Worm (Caenorhabditis elegans) whole organism, L4 larva: Measurements from ENCODE around the gene irld-7.

ENCODE experiments used
- Y48G9A.11 ChIP-seq: fragments of 200-800 bp; sonication (Bioruptor generic); IDR thresholded peaks from 2 replicates; pipeline ENCODE4 v1.3.6; 2022; ENCODE audit warnings: missing genetic modification reagents, missing genetic modification characterization, missing compliant biosample characterization
- Y75B8A.6 ChIP-seq: fragments of 200-800 bp; sonication (Bioruptor generic); IDR thresholded peaks from 2 replicates; pipeline ENCODE4 v1.3.6; 2022; ENCODE audit warnings: missing genetic modification reagents, missing genetic modification characterization, missing compliant biosample characterization
- ZK337.2 ChIP-seq: fragments of 200-800 bp; sonication (Bioruptor generic); IDR thresholded peaks from 2 replicates; pipeline ENCODE4 v1.3.6; 2022; ENCODE audit warnings: missing genetic modification reagents, missing genetic modification characterization, missing compliant biosample characterization
- aha-1 ChIP-seq: fragments of 150-350 bp; peaks from one replicate; lab custom pipeline; 2014; ENCODE audit warnings: missing biosample characterization, missing genetic modification characterization
- ama-1 ChIP-seq: fragments of 150-350 bp; optimal IDR thresholded peaks from 2 replicates; lab custom pipeline; 2014; ENCODE audit warnings: inconsistent platforms, mixed read lengths
- arid-1 ChIP-seq: fragments of 200-800 bp; sonication (Bioruptor generic); conservative IDR thresholded peaks from 2 replicates; pipeline ENCODE4 v1.3.6; 2022; ENCODE audit warnings: missing genetic modification reagents, missing genetic modification characterization, missing compliant biosample characterization
- ceh-28 ChIP-seq: fragments of 150-350 bp; optimal IDR thresholded peaks from 2 replicates; lab custom pipeline; 2014; ENCODE audit warnings: missing biosample characterization, missing genetic modification reagents, missing genetic modification characterization
- ceh-32 ChIP-seq: sonication (generic microtip); optimal IDR thresholded peaks from 2 replicates; lab custom pipeline; 2016; ENCODE audit warnings: mild to moderate bottlenecking, missing genetic modification characterization, missing compliant biosample characterization; ENCODE audit not compliant: poor library complexity
- ceh-82 ChIP-seq: sonication (generic microtip); optimal IDR thresholded peaks from 2 replicates; lab custom pipeline; 2017; ENCODE audit warnings: missing biosample characterization, missing genetic modification characterization
- ces-1 ChIP-seq: fragments of 150-350 bp; sonication (generic microtip); optimal IDR thresholded peaks from 4 replicates; lab custom pipeline; 2014; ENCODE audit warnings: missing biosample characterization, missing genetic modification reagents, missing genetic modification characterization
- cey-2 ChIP-seq: sonication (generic microtip); optimal IDR thresholded peaks from 3 replicates; lab custom pipeline; 2017; ENCODE audit warnings: missing genetic modification characterization, mild to moderate bottlenecking, missing compliant biosample characterization, antibody characterized with exemption, borderline replicate concordance; ENCODE audit not compliant: insufficient read depth
- daf-12 ChIP-seq: fragments of 150-350 bp; optimal IDR thresholded peaks from 2 replicates; lab custom pipeline; 2014; ENCODE audit warnings: missing biosample characterization, missing genetic modification reagents, missing genetic modification characterization
- daf-16 ChIP-seq, 3 experiments: sonication (generic microtip); optimal IDR thresholded peaks; 2 replicates each; lab custom pipeline; 2016 to 2017; ENCODE audit warnings: missing genetic modification characterization in 3 of 3, missing genetic modification reagents in 3 of 3, mild to moderate bottlenecking in 2 of 3, missing compliant biosample characterization in 2 of 3, missing biosample characterization in 1 of 3, moderate library complexity in 1 of 3
- daf-8 ChIP-seq: fragments of 200-800 bp; sonication (Bioruptor generic); IDR thresholded peaks from 2 replicates; pipeline ENCODE4 v1.3.6; 2022; ENCODE audit warnings: missing genetic modification characterization, missing compliant biosample characterization
- dmd-9 ChIP-seq: fragments of 200-800 bp; sonication (Bioruptor generic); IDR thresholded peaks from 2 replicates; pipeline ENCODE4 v1.3.6; 2022; ENCODE audit warnings: missing genetic modification reagents, missing genetic modification characterization, missing compliant biosample characterization
- dpl-1 ChIP-seq: fragments of 150-350 bp; optimal IDR thresholded peaks from 2 replicates; lab custom pipeline; 2014; ENCODE audit warnings: missing biosample characterization, missing genetic modification reagents, missing genetic modification characterization
- dve-1 ChIP-seq: sonication (generic microtip); optimal IDR thresholded peaks from 2 replicates; lab custom pipeline; 2017; ENCODE audit warnings: antibody characterized with exemption, mild to moderate bottlenecking, missing genetic modification characterization, missing compliant biosample characterization; ENCODE audit not compliant: insufficient read depth
- egl-27 ChIP-seq: sonication (generic microtip); optimal IDR thresholded peaks from 3 replicates; lab custom pipeline; 2017; ENCODE audit warnings: missing biosample characterization, missing genetic modification reagents, missing genetic modification characterization
- fos-1 ChIP-seq: fragments of 150-350 bp; optimal IDR thresholded peaks from 2 replicates; lab custom pipeline; 2014; ENCODE audit warnings: missing biosample characterization, missing genetic modification characterization
- hif-1 ChIP-seq, 2 experiments: sonication (generic microtip); optimal IDR thresholded peaks; 2 replicates each; lab custom pipeline; 2016 to 2017; ENCODE audit warnings: missing compliant biosample characterization in 2 of 2, missing genetic modification characterization in 2 of 2, missing genetic modification reagents in 2 of 2, missing genotype in 2 of 2, mild to moderate bottlenecking in 1 of 2
- hlh-11 ChIP-seq: fragments of 200-800 bp; sonication (Bioruptor generic); optimal IDR thresholded peaks from 2 replicates; lab custom pipeline; 2018; ENCODE audit warnings: mild to moderate bottlenecking, missing genetic modification characterization, missing compliant biosample characterization
- hlh-30 ChIP-seq: sonication (generic microtip); optimal IDR thresholded peaks from 2 replicates; lab custom pipeline; 2017; ENCODE audit warnings: antibody characterized with exemption, mild to moderate bottlenecking, missing genetic modification characterization, missing compliant biosample characterization; ENCODE audit not compliant: insufficient read depth
- lim-7 ChIP-seq: fragments of 200-800 bp; sonication (Bioruptor generic); IDR thresholded peaks from 2 replicates; pipeline ENCODE4 v1.3.6; 2022; ENCODE audit warnings: missing genetic modification characterization, missing compliant biosample characterization
- lin-13 ChIP-seq: fragments of 150-350 bp; optimal IDR thresholded peaks from 2 replicates; lab custom pipeline; 2014; ENCODE audit warnings: missing biosample characterization, missing genetic modification reagents, missing genetic modification characterization
- lin-15B ChIP-seq: fragments of 150-350 bp; sonication (generic microtip); optimal IDR thresholded peaks from 3 replicates; lab custom pipeline; 2014; ENCODE audit warnings: missing biosample characterization, missing genetic modification characterization
- lin-29 ChIP-seq: fragments of 200-800 bp; sonication (Bioruptor generic); IDR thresholded peaks from 2 replicates; pipeline ENCODE4 v1.3.6; 2022; ENCODE audit warnings: missing genetic modification reagents, missing genetic modification characterization, missing compliant biosample characterization
- lin-38 ChIP-seq: fragments of 200-800 bp; sonication (Bioruptor generic); IDR thresholded peaks from 2 replicates; pipeline ENCODE4 v1.3.6; 2022; ENCODE audit warnings: missing genetic modification reagents, missing genetic modification characterization, missing compliant biosample characterization
- lin-39 ChIP-seq: fragments of 150-350 bp; optimal IDR thresholded peaks from 2 replicates; lab custom pipeline; 2014; ENCODE audit warnings: missing biosample characterization, missing genetic modification reagents, missing genetic modification characterization
- mes-2 ChIP-seq: sonication (generic microtip); optimal IDR thresholded peaks from 2 replicates; lab custom pipeline; 2016; ENCODE audit warnings: missing genotype, mild to moderate bottlenecking, missing genetic modification characterization, missing compliant biosample characterization; ENCODE audit not compliant: poor library complexity, severe bottlenecking
- nhr-102 ChIP-seq: sonication (generic microtip); optimal IDR thresholded peaks from 2 replicates; lab custom pipeline; 2016; ENCODE audit warnings: mild to moderate bottlenecking, missing genetic modification characterization, moderate library complexity, missing compliant biosample characterization
- nhr-28 ChIP-seq: fragments of 150-350 bp; optimal IDR thresholded peaks from 2 replicates; lab custom pipeline; 2014; ENCODE audit warnings: missing biosample characterization, missing genetic modification characterization
- nhr-48 ChIP-seq: sonication (generic microtip); optimal IDR thresholded peaks from 2 replicates; lab custom pipeline; 2016; ENCODE audit warnings: mild to moderate bottlenecking, missing genetic modification characterization, missing compliant biosample characterization
- nhr-6 ChIP-seq: fragments of 150-350 bp; optimal IDR thresholded peaks from 2 replicates; lab custom pipeline; 2014; ENCODE audit warnings: missing biosample characterization, missing genetic modification characterization
- nhr-77 ChIP-seq: fragments of 150-350 bp; optimal IDR thresholded peaks from 2 replicates; lab custom pipeline; 2014; ENCODE audit warnings: missing biosample characterization, missing genetic modification characterization
- rbr-2 ChIP-seq: sonication (generic microtip); optimal IDR thresholded peaks from 2 replicates; lab custom pipeline; 2016; ENCODE audit warnings: missing genotype, missing genetic modification characterization, missing compliant biosample characterization
- skn-1 ChIP-seq: fragments of 150-350 bp; optimal IDR thresholded peaks from 2 replicates; lab custom pipeline; 2014; ENCODE audit warnings: missing biosample characterization, missing genetic modification characterization
- snpc-1.2 ChIP-seq: fragments of 200-800 bp; sonication (Bioruptor generic); IDR thresholded peaks from 2 replicates; pipeline ENCODE4 v1.3.6; 2022; ENCODE audit warnings: missing genetic modification reagents, missing genetic modification characterization, missing compliant biosample characterization
- spr-1 ChIP-seq: sonication (generic microtip); optimal IDR thresholded peaks from 2 replicates; lab custom pipeline; 2016; ENCODE audit warnings: mild to moderate bottlenecking, missing genetic modification characterization, missing compliant biosample characterization
- spr-3 ChIP-seq: fragments of 200-800 bp; sonication (Bioruptor generic); optimal IDR thresholded peaks from 2 replicates; lab custom pipeline; 2018; ENCODE audit warnings: mild to moderate bottlenecking, missing genetic modification characterization, missing compliant biosample characterization
- tag-97 ChIP-seq: fragments of 200-800 bp; sonication (Bioruptor generic); IDR thresholded peaks from 2 replicates; pipeline ENCODE4 v1.3.6; 2022; ENCODE audit warnings: missing genetic modification characterization, missing compliant biosample characterization
- unc-39 ChIP-seq: sonication (generic microtip); optimal IDR thresholded peaks from 2 replicates; lab custom pipeline; 2017; ENCODE audit warnings: missing biosample characterization, missing genetic modification characterization
- unc-62 ChIP-seq, 3 experiments: fragments of 150-350 bp in 1 of 3; sonication (generic microtip); optimal IDR thresholded peaks in 2 of 3; peaks in 1 of 3; 1 replicate in 1 of 3; 2 replicates in 2 of 3; lab custom pipeline; 2014 to 2017; ENCODE audit warnings: missing biosample characterization in 3 of 3, missing genetic modification characterization in 3 of 3, missing genetic modification reagents in 3 of 3, missing genotype in 1 of 3
- zfp-2 ChIP-seq: sonication (generic microtip); optimal IDR thresholded peaks from 2 replicates; lab custom pipeline; 2016; ENCODE audit warnings: mild to moderate bottlenecking, missing genetic modification characterization, missing compliant biosample characterization
- zip-2 ChIP-seq: fragments of 150-350 bp; optimal IDR thresholded peaks from 2 replicates; lab custom pipeline; 2014; ENCODE audit warnings: missing biosample characterization, missing genetic modification characterization
- ztf-11 ChIP-seq: fragments of 150-350 bp; optimal IDR thresholded peaks from 2 replicates; lab custom pipeline; 2014; ENCODE audit warnings: missing biosample characterization, missing genetic modification characterization

Gene irld-7

ce11 chrIV:6602376-6602775, 12.2 kb downstream of the irld-7 start, which contains the start of gene F15B10.3:
TSS of gene F15B10.3 (plus strand) at chrIV:6602676.
- no peak for TF ChIP-seq nhr-28 (tag; lab: Kevin White, UChicago)
- no peak for TF ChIP-seq hlh-30 (tag; lab: Kevin White, UChicago)
- TF ChIP-seq arid-1 (GFP tag; lab: Robert Waterston, UW), result no peak
- TF ChIP-seq hif-1 (tag; optimal IDR thresholded peaks at IDR 0.05; lab: Kevin White, UChicago), result no peak
- no peak for TF ChIP-seq zip-2 (tag; lab: Kevin White, UChicago)
- no peak for TF ChIP-seq snpc-1.2 (GFP tag; lab: Robert Waterston, UW)
- no peak for TF ChIP-seq nhr-48 (tag; lab: Kevin White, UChicago)
- TF ChIP-seq cey-2 (tag; lab: Kevin White, UChicago), result no peak
- TF ChIP-seq lin-29 (GFP tag; lab: Robert Waterston, UW), result no peak
- no peak for TF ChIP-seq Y48G9A.11
- TF ChIP-seq lin-15B (tag; lab: Kevin White, UChicago), result no peak
- no peak for TF ChIP-seq spr-1 (tag; lab: Kevin White, UChicago)
- TF ChIP-seq lin-39 (tag; lab: Kevin White, UChicago), result no peak
- TF ChIP-seq daf-12 (tag; lab: Kevin White, UChicago), result no peak
- no peak for TF ChIP-seq Y75B8A.6 (GFP tag; lab: Robert Waterston, UW)
- no peak for TF ChIP-seq spr-3 (GFP tag; lab: Kevin White, UChicago)
- no peak for TF ChIP-seq dpl-1 (GFP tag; lab: Kevin White, UChicago)
- TF ChIP-seq fos-1, result no peak
- TF ChIP-seq ztf-11, result no peak

- TF ChIP-seq unc-62 (GFP tag; optimal IDR thresholded peaks at IDR 0.05 in 1 of 2; lab: Kevin White, UChicago), result peak in 1 of 2 experiments; percentile 55
- no peak for TF ChIP-seq unc-62 (tag; optimal IDR thresholded peaks at IDR 0.05; lab: Kevin White, UChicago)
- TF ChIP-seq dve-1 (tag; lab: Kevin White, UChicago), result peak; percentile 21
- TF ChIP-seq Y48G9A.11, result no peak
- TF ChIP-seq tag-97, result no peak
- TF ChIP-seq egl-27, result no peak
These were observed 13.4 kb downstream of the irld-7 start for ce11 chrIV:6603549-6603948.

ce11 chrIV:6605863-6606262, 15.7 kb downstream of the irld-7 start, which contains the start of gene nstp-2:
TSS of gene nstp-2 (minus strand) at chrIV:6606188.
- TF ChIP-seq nhr-28 (tag; lab: Kevin White, UChicago) (peak; percentile 86), ZK337.2 (no peak), ceh-28 (no peak)
- TF ChIP-seq, all 104 proteins: peak for 1

ce11 chrIV:6606587-6606986, 16.4 kb downstream of the irld-7 start:
- TF ChIP-seq skn-1 (tag; lab: Kevin White, UChicago) (no peak), nhr-28 (tag; lab: Kevin White, UChicago) (peak; percentile 99), hif-1 (tag; optimal IDR thresholded peaks at IDR 0.05; lab: Kevin White, UChicago) (no peak), daf-8 (no peak), dmd-9 (no peak), lim-7 (GFP tag; lab: Robert Waterston, UW) (no peak), lin-13 (GFP tag; lab: Kevin White, UChicago) (no peak), ZK337.2 (no peak), snpc-1.2 (GFP tag; lab: Robert Waterston, UW) (no peak), nhr-77 (tag; lab: Kevin White, UChicago) (no peak), ztf-11 (no peak), ama-1 (lab: Kevin White, UChicago) (no peak), lin-38 (GFP tag; lab: Robert Waterston, UW) (no peak), daf-16 (GFP tag; optimal IDR thresholded peaks at IDR 0.05; lab: Kevin White, UChicago) (no peak), daf-16 (tag; optimal IDR thresholded peaks at IDR 0.05; lab: Kevin White, UChicago) (peak; percentile 39), aha-1 (no peak), tag-97 (no peak), mes-2 (peak; percentile 60), nhr-6 (tag; lab: Kevin White, UChicago) (no peak), ces-1 (no peak), unc-39 (tag; lab: Kevin White, UChicago) (no peak), ceh-82 (tag; lab: Kevin White, UChicago) (no peak), fos-1 (no peak), zfp-2 (tag; lab: Kevin White, UChicago) (no peak), hlh-11 (tag; lab: Kevin White, UChicago) (peak; percentile 6), rbr-2 (tag; lab: Kevin White, UChicago) (no peak), lin-15B (tag; lab: Kevin White, UChicago) (no peak), ceh-32 (tag; lab: Kevin White, UChicago) (no peak), nhr-102 (tag; lab: Kevin White, UChicago) (no peak)
